Worm (Caenorhabditis elegans) whole organism, mixed stage, embryonic: ENCODE measurements around the gene nex-1.

ENCODE experiments used
- M03D4.4 ChIP-seq: sonication (generic microtip); optimal IDR thresholded peaks from 2 replicates; lab custom pipeline; 2017; ENCODE audit warnings: mild to moderate bottlenecking, missing genetic modification characterization, missing compliant biosample characterization
- elt-1 ChIP-seq: sonication (generic microtip); optimal IDR thresholded peaks from 2 replicates; lab custom pipeline; 2017; ENCODE audit warnings: missing genetic modification characterization, mild to moderate bottlenecking, missing compliant biosample characterization, antibody characterized with exemption, moderate library complexity, borderline replicate concordance; ENCODE audit not compliant: insufficient read depth
- lin-13 ChIP-seq: fragments of 150-350 bp; optimal IDR thresholded peaks from 2 replicates; lab custom pipeline; 2014; ENCODE audit warnings: missing biosample characterization, missing genetic modification characterization
- nhr-76 ChIP-seq: sonication (generic microtip); optimal IDR thresholded peaks from 2 replicates; lab custom pipeline; 2017; ENCODE audit warnings: missing biosample characterization, missing genetic modification characterization
- pha-4 ChIP-seq: fragments of 150-350 bp; optimal IDR thresholded peaks from 2 replicates; lab custom pipeline; 2018; ENCODE audit warnings: missing biosample characterization, missing genetic modification reagents, missing genetic modification characterization
- snpc-4 ChIP-seq: fragments of 150-350 bp; optimal IDR thresholded peaks from 2 replicates; lab custom pipeline; 2014; ENCODE audit warnings: missing biosample characterization, missing genetic modification characterization
- unc-39 ChIP-seq: fragments of 150-350 bp; optimal IDR thresholded peaks from 2 replicates; lab custom pipeline; 2014; ENCODE audit warnings: missing biosample characterization, missing genetic modification characterization
- unc-62 ChIP-seq: fragments of 150-350 bp; optimal IDR thresholded peaks from 2 replicates; lab custom pipeline; 2014; ENCODE audit warnings: missing biosample characterization, missing genetic modification reagents, missing genetic modification characterization

ce11 chrIII:5268486-5268885, 43.1 kb downstream of the nex-1 start:
- no peak for TF ChIP-seq elt-1 (tag; lab: Kevin White, UChicago)
- no peak for TF ChIP-seq nhr-76 (tag; lab: Kevin White, UChicago)
- TF ChIP-seq unc-39 = no peak
- no peak for TF ChIP-seq snpc-4 (tag; lab: Kevin White, UChicago)
- no peak for TF ChIP-seq M03D4.4
- TF ChIP-seq pha-4 (tag; lab: Kevin White, UChicago) = no peak
- no peak for TF ChIP-seq lin-13
- TF ChIP-seq unc-62 (GFP tag; lab: Kevin White, UChicago) = no peak
